Worm (Caenorhabditis elegans) whole organism, L4/young adult: ENCODE measurements around the gene Y53G8AM.8.

Experiments used
- dao-5 ChIP-seq: sonication (generic microtip); optimal IDR thresholded peaks from 2 replicates; lab custom pipeline; 2016; ENCODE audit warnings: missing genotype, missing genetic modification characterization, moderate library complexity, missing compliant biosample characterization
- him-1 ChIP-seq: sonication (generic microtip); optimal IDR thresholded peaks from 2 replicates; lab custom pipeline; 2016; ENCODE audit warnings: missing genotype, missing genetic modification reagents, missing genetic modification characterization, missing compliant biosample characterization

DNA sequence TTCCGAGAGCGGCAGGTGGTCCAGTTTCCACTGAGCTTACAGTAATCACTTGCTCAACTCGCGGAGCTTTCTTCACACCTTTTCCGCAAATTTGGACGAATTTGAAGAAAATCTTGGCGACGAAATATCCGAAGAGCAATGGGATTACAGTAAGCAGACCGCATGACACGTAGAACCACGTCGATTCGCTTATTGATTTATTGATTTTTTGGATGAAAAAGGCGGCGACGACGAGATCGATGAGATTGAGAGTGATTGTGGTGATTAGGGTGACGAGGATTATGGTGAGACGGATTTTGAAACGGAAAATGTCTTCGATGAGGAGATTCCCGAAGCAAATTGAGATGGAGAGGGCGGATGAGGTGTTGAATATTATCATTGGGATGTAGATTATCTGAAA is 14.8 kb downstream of the Y53G8AM.8 start:
- no peak for TF ChIP-seq dao-5 (tag; lab: Kevin White, UChicago)
- no peak for TF ChIP-seq him-1 (tag; lab: Kevin White, UChicago)
